Fruit fly (Drosophila melanogaster): ENCODE results near the gene CG7560.
A peak's percentile ranks its signal among the peaks of the same experiment; 100 is the strongest.

CG7560 gene

DNA sequence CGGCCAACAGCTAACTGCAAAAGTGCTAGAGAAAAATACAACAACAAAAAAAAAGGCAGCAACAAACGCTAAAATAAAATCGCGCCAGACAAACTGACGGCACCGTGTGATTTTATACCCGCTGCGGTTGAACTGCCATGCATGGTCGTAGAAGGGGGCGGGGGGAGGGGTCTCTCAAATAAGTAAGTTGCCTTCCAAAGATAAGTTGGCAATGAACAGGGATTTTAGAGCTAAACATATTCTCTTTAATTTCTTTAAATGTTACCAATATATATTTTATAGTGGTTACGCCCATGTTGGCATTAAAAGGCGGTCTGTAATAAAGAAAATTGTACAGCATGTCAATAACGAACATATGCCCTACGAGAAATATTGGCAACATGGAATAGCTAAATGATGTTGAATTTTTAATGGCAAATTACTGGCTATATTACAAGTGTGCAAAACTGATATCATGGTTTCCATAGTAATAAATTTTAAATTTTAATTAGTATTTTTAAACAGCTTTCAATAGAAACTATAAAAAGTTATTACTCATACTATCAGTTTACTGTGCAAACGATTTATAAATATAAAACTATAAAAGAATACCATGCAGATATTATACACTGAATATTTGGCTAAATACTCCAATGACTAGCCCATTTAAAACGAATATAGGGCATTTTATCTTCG, 6.4 kb downstream of the CG7560 start (continued):
- TF ChIP-seq CG9932 (GFP tag; IDR thresholded peaks at IDR 0.05) (peak; percentile 78), HmgD (GFP tag; optimal IDR thresholded peaks at IDR 0.05) (no peak), cas (GFP tag; IDR thresholded peaks at IDR 0.05) (peak; percentile 39; the same call in 1 of the 2 replicates), CG11696 (GFP tag; IDR thresholded peaks at IDR 0.05) (peak; percentile 50), CG17568 (GFP tag; optimal IDR thresholded peaks at IDR 0.05) (peak; percentile 61), CG6765 (GFP tag; optimal IDR thresholded peaks at IDR 0.05) (no peak), ATbp (GFP tag; optimal IDR thresholded peaks at IDR 0.05) (peak; percentile 77), CG42726 (GFP tag; IDR thresholded peaks at IDR 0.05; ENCODE audit: partially characterized antibody) (no peak), CG31224 (GFP tag; IDR thresholded peaks at IDR 0.05) (peak; percentile 58), CG16863 (GFP tag; optimal IDR thresholded peaks at IDR 0.05) (peak; percentile 67), tup (GFP tag; optimal IDR thresholded peaks at IDR 0.05) (peak; percentile 50), CG9797 (GFP tag; optimal IDR thresholded peaks at IDR 0.05) (no peak), CG16779 (GFP tag; IDR thresholded peaks at IDR 0.05) (no peak), aop (GFP tag; IDR thresholded peaks at IDR 0.05) (0 out of 2 replicates have a peak, but pooled peaks have one; percentile 55), Dip2 (GFP tag; IDR thresholded peaks at IDR 0.05) (no peak), CG9437 (GFP tag; optimal IDR thresholded peaks at IDR 0.05) (peak; percentile 39), Atf6 (GFP tag; IDR thresholded peaks at IDR 0.05) (peak; percentile 78), CTCF (GFP tag; optimal IDR thresholded peaks at IDR 0.05) (no peak), oc (tag; optimal IDR thresholded peaks at IDR 0.05) (peak; percentile 71), CG10431 (GFP tag; optimal IDR thresholded peaks at IDR 0.05) (no peak), cato (GFP tag; optimal IDR thresholded peaks at IDR 0.05; ENCODE audit: borderline replicate concordance) (peak; percentile 38), nerfin-1 (tag; optimal IDR thresholded peaks at IDR 0.05) (peak; percentile 44), hbn (GFP tag; IDR thresholded peaks at IDR 0.05; ENCODE audit: partially characterized antibody) (no peak), CkIIα-i1 (GFP tag; IDR thresholded peaks at IDR 0.05) (no peak), Aef1 (GFP tag; IDR thresholded peaks at IDR 0.05) (peak; percentile 64), CG14050 (GFP tag; IDR thresholded peaks at IDR 0.05) (peak; percentile 77), CG10565 (GFP tag; optimal IDR thresholded peaks at IDR 0.05) (no peak), tx (GFP tag; optimal IDR thresholded peaks at IDR 0.05) (peak; percentile 52), Gsc (GFP tag; IDR thresholded peaks at IDR 0.05) (no peak), Taf1 (GFP tag; IDR thresholded peaks at IDR 0.05) (peak; percentile 24; the same call in 1 of the 2 replicates), CG15601 (tag; optimal IDR thresholded peaks at IDR 0.05) (peak; percentile 18), CG4282 (GFP tag; optimal IDR thresholded peaks at IDR 0.05) (no peak), Antp (GFP tag; optimal IDR thresholded peaks at IDR 0.05) (peak; percentile 69), TFAM (GFP tag; optimal IDR thresholded peaks at IDR 0.05) (no peak), CG10462 (GFP tag; optimal IDR thresholded peaks at IDR 0.05) (peak; percentile 40), disco-r (GFP tag; optimal IDR thresholded peaks at IDR 0.05) (peak; percentile 42), org-1 (GFP tag; optimal IDR thresholded peaks at IDR 0.05) (peak; percentile 55), sob (GFP tag; IDR thresholded peaks at IDR 0.05) (peak; percentile 86), gcm2 (GFP tag; optimal IDR thresholded peaks at IDR 0.05) (peak; percentile 22), stc (GFP tag; IDR thresholded peaks at IDR 0.05) (peak; percentile 76), nmo (GFP tag; optimal IDR thresholded peaks at IDR 0.05) (peak; percentile 71), Med (GFP tag) (peak; percentile 92), eve (GFP tag; optimal IDR thresholded peaks at IDR 0.05) (peak in 1 of 2 experiments; percentile 8), chn (GFP tag; optimal IDR thresholded peaks at IDR 0.05) (peak; percentile 63), CG12299 (tag; optimal IDR thresholded peaks at IDR 0.05) (peak; percentile 26), CG17912 (GFP tag; optimal IDR thresholded peaks at IDR 0.05) (peak; percentile 36), dmrt99B (tag; optimal IDR thresholded peaks at IDR 0.05) (peak; percentile 82), Sox102F (GFP tag; optimal IDR thresholded peaks at IDR 0.05) (peak; percentile 90), CG12236 (GFP tag; optimal IDR thresholded peaks at IDR 0.05) (no peak), klu (GFP tag; IDR thresholded peaks at IDR 0.05) (peak; percentile 65; the same call in 1 of the 2 replicates)
